Worm (Caenorhabditis elegans) whole organism, L4 larva: ENCODE data around the gene ifp-1.

ENCODE experiments used
- F44E2.7 ChIP-seq: fragments of 200-800 bp; sonication (Bioruptor generic); IDR thresholded peaks from 2 replicates; pipeline ENCODE4 v2.1.2; 2022; ENCODE audit warnings: missing genetic modification characterization, missing compliant biosample characterization
- R02D3.7 ChIP-seq: fragments of 150-350 bp; sonication (generic microtip); optimal IDR thresholded peaks from 3 replicates; lab custom pipeline; 2014; ENCODE audit warnings: missing biosample characterization, missing genetic modification characterization
- T26A8.4 ChIP-seq: fragments of 200-800 bp; sonication (Bioruptor generic); IDR thresholded peaks from 2 replicates; pipeline ENCODE4 v1.3.6; 2022; ENCODE audit warnings: missing genetic modification characterization, missing compliant biosample characterization
- Y5F2A.4 ChIP-seq: fragments of 200-800 bp; sonication (Bioruptor generic); optimal IDR thresholded peaks from 2 replicates; lab custom pipeline; 2018; ENCODE audit warnings: mild to moderate bottlenecking, missing genetic modification characterization, missing compliant biosample characterization
- ZK546.5 ChIP-seq, 2 experiments: sonication (generic microtip); optimal IDR thresholded peaks; 2 replicates each; lab custom pipeline; 2017; ENCODE audit warnings: missing biosample characterization in 2 of 2, missing genetic modification characterization in 2 of 2
- aha-1 ChIP-seq: fragments of 150-350 bp; peaks from one replicate; lab custom pipeline; 2014; ENCODE audit warnings: missing biosample characterization, missing genetic modification characterization
- arid-1 ChIP-seq: fragments of 200-800 bp; sonication (Bioruptor generic); conservative IDR thresholded peaks from 2 replicates; pipeline ENCODE4 v1.3.6; 2022; ENCODE audit warnings: missing genetic modification reagents, missing genetic modification characterization, missing compliant biosample characterization
- ceh-20 ChIP-seq: fragments of 200-800 bp; sonication (Bioruptor generic); IDR thresholded peaks from 2 replicates; pipeline ENCODE4 v1.3.6; 2022; ENCODE audit warnings: missing genetic modification reagents, missing genetic modification characterization, missing compliant biosample characterization
- ceh-32 ChIP-seq: sonication (generic microtip); optimal IDR thresholded peaks from 2 replicates; lab custom pipeline; 2016; ENCODE audit warnings: mild to moderate bottlenecking, missing genetic modification characterization, missing compliant biosample characterization; ENCODE audit not compliant: poor library complexity
- ceh-62 ChIP-seq: sonication (generic microtip); optimal IDR thresholded peaks from 2 replicates; lab custom pipeline; 2017; ENCODE audit warnings: missing biosample characterization, missing genetic modification characterization
- dmd-8 ChIP-seq: fragments of 200-800 bp; sonication (Bioruptor generic); IDR thresholded peaks from 2 replicates; pipeline ENCODE4 v1.3.6; 2022; ENCODE audit warnings: missing genetic modification characterization, missing compliant biosample characterization
- dpl-1 ChIP-seq: fragments of 150-350 bp; optimal IDR thresholded peaks from 2 replicates; lab custom pipeline; 2014; ENCODE audit warnings: missing biosample characterization, missing genetic modification reagents, missing genetic modification characterization
- egl-27 ChIP-seq: sonication (generic microtip); optimal IDR thresholded peaks from 3 replicates; lab custom pipeline; 2017; ENCODE audit warnings: missing biosample characterization, missing genetic modification reagents, missing genetic modification characterization
- egl-43 ChIP-seq: fragments of 200-800 bp; sonication (Bioruptor generic); IDR thresholded peaks from 2 replicates; pipeline ENCODE4 v1.3.6; 2022; ENCODE audit warnings: missing genetic modification reagents, missing genetic modification characterization, missing compliant biosample characterization
- fkh-10 ChIP-seq: fragments of 150-350 bp; optimal IDR thresholded peaks from 2 replicates; lab custom pipeline; 2014; ENCODE audit warnings: missing biosample characterization, missing genetic modification reagents, missing genetic modification characterization
- fos-1 ChIP-seq: fragments of 150-350 bp; optimal IDR thresholded peaks from 2 replicates; lab custom pipeline; 2014; ENCODE audit warnings: missing biosample characterization, missing genetic modification characterization
- hlh-30 ChIP-seq: sonication (generic microtip); optimal IDR thresholded peaks from 2 replicates; lab custom pipeline; 2017; ENCODE audit warnings: antibody characterized with exemption, mild to moderate bottlenecking, missing genetic modification characterization, missing compliant biosample characterization; ENCODE audit not compliant: insufficient read depth
- lin-1 ChIP-seq: fragments of 200-800 bp; sonication (Bioruptor generic); IDR thresholded peaks from 2 replicates; pipeline ENCODE4 v1.3.6; 2022; ENCODE audit warnings: missing genetic modification reagents, missing genetic modification characterization, missing compliant biosample characterization
- lin-39 ChIP-seq: fragments of 150-350 bp; optimal IDR thresholded peaks from 2 replicates; lab custom pipeline; 2014; ENCODE audit warnings: missing biosample characterization, missing genetic modification reagents, missing genetic modification characterization
- madf-5 ChIP-seq, 2 experiments: fragments of 200-800 bp; sonication (Bioruptor generic); IDR thresholded peaks; 2 replicates each; pipeline ENCODE4 v1.3.6; 2022; ENCODE audit warnings: missing compliant biosample characterization in 2 of 2, missing genetic modification characterization in 2 of 2
- madf-9 ChIP-seq: fragments of 200-800 bp; sonication (Bioruptor generic); conservative IDR thresholded peaks from 2 replicates; pipeline ENCODE4 v1.3.6; 2022; ENCODE audit warnings: missing genetic modification reagents, missing genetic modification characterization, missing compliant biosample characterization
- mdl-1 ChIP-seq, 2 experiments: fragments of 150-350 bp in 1 of 2; sonication (generic microtip) in 1 of 2; optimal IDR thresholded peaks; 2 replicates each; lab custom pipeline; 2014 to 2017; ENCODE audit warnings: missing biosample characterization in 2 of 2, missing genetic modification characterization in 2 of 2
- mes-2 ChIP-seq: sonication (generic microtip); optimal IDR thresholded peaks from 2 replicates; lab custom pipeline; 2016; ENCODE audit warnings: missing genotype, mild to moderate bottlenecking, missing genetic modification characterization, missing compliant biosample characterization; ENCODE audit not compliant: poor library complexity, severe bottlenecking
- mxl-3 ChIP-seq: fragments of 200-800 bp; sonication (Bioruptor generic); optimal IDR thresholded peaks from 2 replicates; lab custom pipeline; 2018; ENCODE audit warnings: mild to moderate bottlenecking, missing genetic modification characterization, missing compliant biosample characterization
- nhr-111 ChIP-seq: fragments of 200-800 bp; sonication (Bioruptor generic); optimal IDR thresholded peaks from 2 replicates; lab custom pipeline; 2018; ENCODE audit warnings: mild to moderate bottlenecking, missing genetic modification characterization, missing compliant biosample characterization
- nhr-237 ChIP-seq: sonication (generic microtip); optimal IDR thresholded peaks from 2 replicates; lab custom pipeline; 2017; ENCODE audit warnings: missing biosample characterization, missing genetic modification characterization
- nhr-41 ChIP-seq: fragments of 200-800 bp; sonication (Bioruptor generic); IDR thresholded peaks from 2 replicates; pipeline ENCODE4 v1.3.6; 2022; ENCODE audit warnings: missing genetic modification reagents, missing genetic modification characterization, missing compliant biosample characterization
- nhr-42 ChIP-seq: fragments of 200-800 bp; sonication (Bioruptor generic); IDR thresholded peaks from 2 replicates; pipeline ENCODE4 v1.3.6; 2022; ENCODE audit warnings: missing genetic modification characterization, missing compliant biosample characterization
- nhr-48 ChIP-seq: sonication (generic microtip); optimal IDR thresholded peaks from 2 replicates; lab custom pipeline; 2016; ENCODE audit warnings: mild to moderate bottlenecking, missing genetic modification characterization, missing compliant biosample characterization
- pha-4 ChIP-seq, 2 experiments: fragments of 150-350 bp in 1 of 2; fragments of 200-800 bp in 1 of 2; sonication (Bioruptor generic) in 1 of 2; IDR thresholded peaks in 1 of 2; optimal IDR thresholded peaks in 1 of 2; 2 replicates each; pipeline versions ENCODE4 v1.3.6 to Lab custom; 2014 to 2022; ENCODE audit warnings: missing genetic modification characterization in 2 of 2, missing genetic modification reagents in 2 of 2, missing biosample characterization in 1 of 2, missing compliant biosample characterization in 1 of 2
- php-3 ChIP-seq: fragments of 200-800 bp; sonication (Bioruptor generic); IDR thresholded peaks from 2 replicates; pipeline ENCODE4 v1.3.6; 2022; ENCODE audit warnings: missing genetic modification reagents, missing genetic modification characterization, missing compliant biosample characterization
- sdz-12 ChIP-seq: fragments of 200-800 bp; sonication (Bioruptor generic); optimal IDR thresholded peaks from 2 replicates; lab custom pipeline; 2018; ENCODE audit warnings: mild to moderate bottlenecking, missing genetic modification characterization, missing compliant biosample characterization
- set-16 ChIP-seq: fragments of 200-800 bp; sonication (Bioruptor generic); IDR thresholded peaks from 2 replicates; pipeline ENCODE4 v1.3.6; 2022; ENCODE audit warnings: missing genetic modification reagents, missing genetic modification characterization, missing compliant biosample characterization
- snpc-1.2 ChIP-seq: fragments of 200-800 bp; sonication (Bioruptor generic); IDR thresholded peaks from 2 replicates; pipeline ENCODE4 v1.3.6; 2022; ENCODE audit warnings: missing genetic modification reagents, missing genetic modification characterization, missing compliant biosample characterization
- snpc-4 ChIP-seq: fragments of 150-350 bp; optimal IDR thresholded peaks from 2 replicates; lab custom pipeline; 2014; ENCODE audit warnings: missing biosample characterization, missing genetic modification characterization
- spr-3 ChIP-seq: fragments of 200-800 bp; sonication (Bioruptor generic); optimal IDR thresholded peaks from 2 replicates; lab custom pipeline; 2018; ENCODE audit warnings: mild to moderate bottlenecking, missing genetic modification characterization, missing compliant biosample characterization
- tag-97 ChIP-seq: fragments of 200-800 bp; sonication (Bioruptor generic); IDR thresholded peaks from 2 replicates; pipeline ENCODE4 v1.3.6; 2022; ENCODE audit warnings: missing genetic modification characterization, missing compliant biosample characterization
- unc-62 ChIP-seq, 3 experiments: fragments of 150-350 bp in 1 of 3; sonication (generic microtip); optimal IDR thresholded peaks in 2 of 3; peaks in 1 of 3; 1 replicate in 1 of 3; 2 replicates in 2 of 3; lab custom pipeline; 2014 to 2017; ENCODE audit warnings: missing biosample characterization in 3 of 3, missing genetic modification characterization in 3 of 3, missing genetic modification reagents in 3 of 3, missing genotype in 1 of 3
- vab-7 ChIP-seq: fragments of 200-800 bp; sonication (Bioruptor generic); IDR thresholded peaks from 2 replicates; pipeline ENCODE4 v1.3.6; 2022; ENCODE audit warnings: missing genetic modification reagents, missing genetic modification characterization, missing compliant biosample characterization
- zag-1 ChIP-seq: fragments of 150-350 bp; optimal IDR thresholded peaks from 2 replicates; lab custom pipeline; 2014; ENCODE audit warnings: missing biosample characterization, missing genetic modification characterization
- zfp-2 ChIP-seq: sonication (generic microtip); optimal IDR thresholded peaks from 2 replicates; lab custom pipeline; 2016; ENCODE audit warnings: mild to moderate bottlenecking, missing genetic modification characterization, missing compliant biosample characterization

ifp-1 gene

ce11 chrX:9637137-9637536, 42.8 kb downstream of the ifp-1 start (continued):
- TF ChIP-seq pha-4 (GFP tag; IDR thresholded peaks at IDR 0.05; lab: Robert Waterston, UW) (no peak), pha-4 (tag; optimal IDR thresholded peaks at IDR 0.05; lab: Kevin White, UChicago) (no peak), fkh-10 (GFP tag; lab: Kevin White, UChicago) (no peak), arid-1 (GFP tag; lab: Robert Waterston, UW) (no peak), mes-2 (peak; percentile 49), Y5F2A.4 (GFP tag; lab: Kevin White, UChicago) (no peak), nhr-41 (GFP tag; lab: Robert Waterston, UW) (0 out of 2 replicates have a peak, but pooled peaks have one; percentile 18), lin-1 (GFP tag; lab: Robert Waterston, UW) (no peak), spr-3 (GFP tag; lab: Kevin White, UChicago) (no peak), mxl-3 (no peak), nhr-237 (no peak), set-16 (GFP tag; lab: Robert Waterston, UW) (no peak; the same call in 1 of the 2 replicates), nhr-42 (no peak), nhr-111 (GFP tag; lab: Kevin White, UChicago) (no peak), dmd-8 (GFP tag; lab: Robert Waterston, UW) (no peak), fos-1 (tag; lab: Kevin White, UChicago) (no peak), ceh-62 (tag; lab: Kevin White, UChicago) (no peak), ZK546.5 (tag; optimal IDR thresholded peaks at IDR 0.05; lab: Kevin White, UChicago) (no peak), ceh-20 (GFP tag; lab: Robert Waterston, UW) (no peak)

DNA sequence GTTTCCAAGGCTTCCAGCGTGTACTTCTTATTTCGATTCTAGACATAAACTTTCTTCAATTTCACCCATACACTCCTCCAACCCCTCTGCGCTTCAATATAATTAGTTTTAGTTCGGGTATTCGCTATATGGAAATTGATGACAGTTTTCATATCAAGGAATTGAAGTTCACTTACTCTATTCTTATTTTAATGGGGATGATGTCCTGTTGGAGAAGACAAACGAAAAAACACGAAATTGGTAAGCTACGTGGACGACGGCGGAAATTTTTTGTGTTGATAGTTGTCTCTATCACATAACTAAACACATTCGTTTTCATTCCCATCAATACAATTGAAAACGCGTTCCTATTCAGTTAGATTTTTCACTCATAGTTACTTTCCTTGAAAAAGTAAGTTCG, 44.6 kb downstream of the ifp-1 start, which contains the start of gene F34H10.5:
Gene F34H10.5, plus strand, starts transcription at position 301 of the 400 bp plus-strand sequence.
- TF ChIP-seq madf-9 (GFP tag; lab: Robert Waterston, UW) (no peak), nhr-111 (GFP tag; lab: Kevin White, UChicago) (no peak), php-3 (no peak), zfp-2 (tag; lab: Kevin White, UChicago) (no peak), lin-39 (no peak), snpc-1.2 (GFP tag; lab: Robert Waterston, UW) (no peak), ceh-32 (tag; lab: Kevin White, UChicago) (no peak), R02D3.7 (tag; lab: Kevin White, UChicago) (no peak), aha-1 (no peak), F44E2.7 (GFP tag; lab: Robert Waterston, UW) (no peak), fkh-10 (GFP tag; lab: Kevin White, UChicago) (no peak)

ce11 chrX:9634925-9635324, 45.0 kb downstream of the ifp-1 start, which contains the start of gene F34H10.3:
TSS of gene F34H10.3 (minus strand) at chrX:9635025.
- TF ChIP-seq dpl-1 (GFP tag; lab: Kevin White, UChicago): no peak
- no peak for TF ChIP-seq T26A8.4 (GFP tag; lab: Robert Waterston, UW)
- peak; percentile 11 for TF ChIP-seq aha-1
- TF ChIP-seq, all 104 proteins: peak for 1

- TF ChIP-seq Y5F2A.4 (GFP tag; lab: Kevin White, UChicago) (no peak), madf-5 (GFP tag; IDR thresholded peaks at IDR 0.05; lab: Robert Waterston, UW) (no peak), hlh-30 (tag; lab: Kevin White, UChicago) (no peak), arid-1 (GFP tag; lab: Robert Waterston, UW) (no peak), egl-27 (tag; lab: Kevin White, UChicago) (no peak), nhr-48 (tag; lab: Kevin White, UChicago) (no peak), snpc-4 (tag; lab: Kevin White, UChicago) (no peak), sdz-12 (GFP tag; lab: Kevin White, UChicago) (no peak), nhr-42 (no peak), pha-4 (GFP tag; IDR thresholded peaks at IDR 0.05; lab: Robert Waterston, UW) (no peak), pha-4 (tag; optimal IDR thresholded peaks at IDR 0.05; lab: Kevin White, UChicago) (no peak), unc-62 (GFP tag; optimal IDR thresholded peaks at IDR 0.05 in 1 of 2; lab: Kevin White, UChicago) (no peak), unc-62 (tag; optimal IDR thresholded peaks at IDR 0.05; lab: Kevin White, UChicago) (no peak), zag-1 (tag; lab: Kevin White, UChicago) (no peak), egl-43 (GFP tag; lab: Robert Waterston, UW) (no peak), mdl-1 (tag; optimal IDR thresholded peaks at IDR 0.05; lab: Kevin White, UChicago) (no peak), vab-7 (GFP tag; lab: Robert Waterston, UW) (no peak), tag-97 (no peak)
Measured at ce11 chrX:9629552-9629951, 50.4 kb downstream of the ifp-1 start.
